Worm (Caenorhabditis elegans) whole organism, early embryonic: ENCODE measurements around the gene C06C3.4.

ENCODE experiments used
- ama-1 ChIP-seq: fragments of 150-350 bp; optimal IDR thresholded peaks from 2 replicates; lab custom pipeline; 2014
- ets-7 ChIP-seq: sonication (generic microtip); optimal IDR thresholded peaks from 2 replicates; lab custom pipeline; 2016; ENCODE audit warnings: missing genotype, missing genetic modification characterization, missing compliant biosample characterization

- no peak for TF ChIP-seq ama-1 (lab: Kevin White, UChicago)
- no peak for TF ChIP-seq ets-7 (tag; lab: Kevin White, UChicago)
Measured at ce11 chrII:9369394-9369793, 3.7 kb upstream of the C06C3.4 start.
